Worm (Caenorhabditis elegans): ENCODE data around the gene efr-3.

efr-3 gene

DNA sequence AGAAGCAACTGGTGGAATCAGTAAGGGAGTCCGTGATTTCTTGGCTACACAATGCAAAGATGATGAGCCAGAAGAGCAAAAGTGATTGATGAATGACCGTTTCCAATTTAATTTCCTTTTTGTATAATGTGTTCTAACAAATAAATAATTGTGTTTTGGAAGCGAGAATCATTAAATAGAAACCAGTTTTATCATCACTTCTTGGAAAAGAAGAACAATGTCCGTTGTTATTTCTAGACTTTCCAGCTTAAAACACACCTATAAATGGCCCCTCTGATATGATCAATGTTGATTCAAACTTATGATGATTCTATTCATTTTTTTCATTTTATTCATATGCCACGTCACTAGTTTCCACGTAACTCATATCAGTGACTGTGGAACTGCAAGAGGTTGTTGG lies 14.8 kb downstream of the efr-3 start, which contains the start of gene C29F5.8:
TSS of gene C29F5.8 (plus strand) at position 301 of the 400 bp plus-strand sequence.
- TF ChIP-seq ama-1 (optimal IDR thresholded peaks at IDR 0.05) = no peak

DNA sequence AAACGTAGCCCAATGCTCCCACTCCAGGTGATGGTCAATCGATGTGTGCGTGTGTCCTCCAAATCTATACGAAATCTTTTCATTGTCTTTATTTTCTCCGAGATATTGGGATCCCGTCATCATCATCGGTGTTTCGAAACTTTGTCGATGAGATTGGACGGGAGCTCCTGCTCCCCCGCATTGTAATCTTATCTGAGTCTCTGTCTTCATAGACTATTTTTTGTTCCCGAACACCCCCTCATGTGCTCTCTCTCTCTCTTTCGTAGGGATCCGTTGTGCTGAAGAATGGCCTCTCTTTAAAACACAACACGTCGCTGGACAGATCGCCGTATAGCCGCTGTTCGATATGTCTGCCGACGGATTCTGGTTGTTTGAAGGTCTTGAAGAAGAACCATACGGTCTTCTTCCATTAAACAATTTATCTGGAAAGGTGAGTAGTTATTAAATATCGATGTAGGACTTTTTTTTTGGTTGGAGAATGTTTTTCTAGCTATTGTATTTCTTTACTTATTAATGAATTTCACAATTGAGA lies 17.7 kb downstream of the efr-3 start, which contains the start of gene C29F5.1:
TSS of gene C29F5.1 (plus strand) at position 317 of the 532 bp plus-strand sequence.
- no peak for TF ChIP-seq unc-98 (GFP tag; IDR thresholded peaks at IDR 0.05)
- TF ChIP-seq jun-1 (tag; optimal IDR thresholded peaks at IDR 0.05) = no peak
- no peak for TF ChIP-seq zip-4 (GFP tag; optimal IDR thresholded peaks at IDR 0.05)
- TF ChIP-seq ceh-63 (GFP tag; optimal IDR thresholded peaks at IDR 0.05) = no peak
- no peak for TF ChIP-seq elt-3 (tag; optimal IDR thresholded peaks at IDR 0.05)
- TF ChIP-seq fkh-4 (tag; optimal IDR thresholded peaks at IDR 0.05; ENCODE audit: borderline replicate concordance) = no peak
- no peak for TF ChIP-seq mef-2 (tag; optimal IDR thresholded peaks at IDR 0.05)
- TF ChIP-seq ceh-82 (tag; optimal IDR thresholded peaks at IDR 0.05) = no peak
- TF ChIP-seq nhr-237 (tag; optimal IDR thresholded peaks at IDR 0.05) = no peak
- TF ChIP-seq nhr-85 (tag) = no peak
- TF ChIP-seq ces-1 (GFP tag; optimal IDR thresholded peaks at IDR 0.05) = no peak
- no peak for TF ChIP-seq aly-2 (tag; optimal IDR thresholded peaks at IDR 0.05)
- TF ChIP-seq nhr-20 (tag; optimal IDR thresholded peaks at IDR 0.05) = no peak
- no peak for TF ChIP-seq lin-39 (tag; optimal IDR thresholded peaks at IDR 0.05)
- TF ChIP-seq mdl-1 (tag; optimal IDR thresholded peaks at IDR 0.05) = peak in 1 of 2 experiments; percentile 0
- TF ChIP-seq irx-1 (tag; optimal IDR thresholded peaks at IDR 0.05) = no peak
- TF ChIP-seq Y116A8C.19 (tag; optimal IDR thresholded peaks at IDR 0.05; ENCODE audit: borderline replicate concordance) = no peak
- no peak for TF ChIP-seq tlp-1 (tag; optimal IDR thresholded peaks at IDR 0.05)
- TF ChIP-seq pag-3 (tag; optimal IDR thresholded peaks at IDR 0.05; ENCODE audit: borderline replicate concordance, insufficient read depth) = peak; percentile 11
- TF ChIP-seq egl-27 (tag; optimal IDR thresholded peaks at IDR 0.05) = no peak
- TF ChIP-seq grh-1 (GFP tag; IDR thresholded peaks at IDR 0.05) = no peak
- TF ChIP-seq nhr-77 (tag; optimal IDR thresholded peaks at IDR 0.05) = no peak
- no peak for TF ChIP-seq swsn-7 (tag; optimal IDR thresholded peaks at IDR 0.05)
- TF ChIP-seq ceh-8 (GFP tag; optimal IDR thresholded peaks at IDR 0.05) = no peak
- no peak for TF ChIP-seq zag-1 (tag; optimal IDR thresholded peaks at IDR 0.05)
- TF ChIP-seq lir-3 (tag; optimal IDR thresholded peaks at IDR 0.05; ENCODE audit: poor library complexity) = no peak
- TF ChIP-seq alr-1 (tag; optimal IDR thresholded peaks at IDR 0.05; ENCODE audit: borderline replicate concordance) = no peak
- TF ChIP-seq vab-15 (tag; optimal IDR thresholded peaks at IDR 0.05) = no peak
- no peak for TF ChIP-seq unc-30 (tag; optimal IDR thresholded peaks at IDR 0.05)
- no peak for TF ChIP-seq skn-1 (tag; optimal IDR thresholded peaks at IDR 0.05)
- no peak for TF ChIP-seq hlh-17 (GFP tag; optimal IDR thresholded peaks at IDR 0.05; ENCODE audit: borderline replicate concordance)
- no peak for TF ChIP-seq pqm-1 (tag; optimal IDR thresholded peaks at IDR 0.05)
- no peak for TF ChIP-seq nhr-76 (tag; optimal IDR thresholded peaks at IDR 0.05)
- TF ChIP-seq nhr-47 (tag; optimal IDR thresholded peaks at IDR 0.05) = no peak
- TF ChIP-seq sup-37 (GFP tag; optimal IDR thresholded peaks at IDR 0.05) = no peak
- no peak for TF ChIP-seq aha-1 (tag; optimal IDR thresholded peaks at IDR 0.05)
- TF ChIP-seq mab-9 (GFP tag; IDR thresholded peaks at IDR 0.05) = no peak
- no peak for TF ChIP-seq blmp-1 (tag; optimal IDR thresholded peaks at IDR 0.05)
- TF ChIP-seq pax-3 (tag; optimal IDR thresholded peaks at IDR 0.05) = no peak
- TF ChIP-seq rnt-1 (tag; optimal IDR thresholded peaks at IDR 0.05) = peak; percentile 50
- TF ChIP-seq efl-3 (GFP tag; optimal IDR thresholded peaks at IDR 0.05) = no peak
- TF ChIP-seq F16B12.6 (tag; optimal IDR thresholded peaks at IDR 0.05) = no peak
- no peak for TF ChIP-seq fkh-10 (GFP tag; optimal IDR thresholded peaks at IDR 0.05)
- no peak for TF ChIP-seq ets-5 (GFP tag; IDR thresholded peaks at IDR 0.05)
- TF ChIP-seq sptf-1 (tag; optimal IDR thresholded peaks at IDR 0.05) = no peak
- no peak for TF ChIP-seq ama-1 (optimal IDR thresholded peaks at IDR 0.05)
- TF ChIP-seq C04F5.9 (tag; optimal IDR thresholded peaks at IDR 0.05) = no peak
- TF ChIP-seq unc-62 (GFP tag; optimal IDR thresholded peaks at IDR 0.05) = no peak
- TF ChIP-seq efl-1 (optimal IDR thresholded peaks at IDR 0.05) = no peak
- TF ChIP-seq efl-1 (GFP tag; optimal IDR thresholded peaks at IDR 0.05 in 1 of 2) = peak in 1 of 2 experiments; percentile 92
- TF ChIP-seq nhr-11 (tag; optimal IDR thresholded peaks at IDR 0.05) = no peak

Measured in whole organism, L1 larva.